Fruit fly (Drosophila melanogaster) whole organism, embryonic: Measurements from ENCODE around the gene CG18557.

ENCODE experiments used
- Ada2b ChIP-seq: fragments of 200-800 bp; sonication (Bioruptor generic); IDR thresholded peaks from 2 replicates; pipeline ENCODE4 v1.3.6; 2022; ENCODE audit warnings: missing biosample characterization, missing genetic modification characterization
- Asciz ChIP-seq: fragments of 200-800 bp; sonication (Bioruptor generic); optimal IDR thresholded peaks from 2 replicates; lab custom pipeline; 2017; ENCODE audit warnings: missing biosample characterization, mild to moderate bottlenecking, missing genetic modification characterization, missing genetic modification reagents
- Bdp1 ChIP-seq: fragments of 200-800 bp; sonication (Bioruptor generic); optimal IDR thresholded peaks from 3 replicates; lab custom pipeline; 2016; ENCODE audit warnings: missing biosample characterization, missing genetic modification characterization
- CG10267 ChIP-seq: fragments of 200-800 bp; sonication (Bioruptor generic); optimal IDR thresholded peaks from 2 replicates; lab custom pipeline; 2018; ENCODE audit warnings: missing biosample characterization, mild to moderate bottlenecking, missing genetic modification characterization, moderate library complexity
- CG10431 ChIP-seq: fragments of 200-800 bp; sonication (Bioruptor generic); optimal IDR thresholded peaks from 3 replicates; lab custom pipeline; 2018; ENCODE audit warnings: missing biosample characterization, mild to moderate bottlenecking, missing genetic modification characterization
- CG11456 ChIP-seq: fragments of 200-800 bp; sonication (Bioruptor generic); IDR thresholded peaks from 3 replicates; pipeline ENCODE4 v1.3.6; 2022; ENCODE audit warnings: missing biosample characterization, missing genetic modification characterization
- CG11504 ChIP-seq: fragments of 200-800 bp; sonication (Bioruptor generic); optimal IDR thresholded peaks from 3 replicates; lab custom pipeline; 2019; ENCODE audit warnings: missing biosample characterization, mild to moderate bottlenecking, missing genetic modification characterization, moderate library complexity
- CG12769 ChIP-seq: fragments of 200-800 bp; sonication (Bioruptor generic); optimal IDR thresholded peaks from 2 replicates; lab custom pipeline; 2019; ENCODE audit warnings: missing biosample characterization, mild to moderate bottlenecking, missing genetic modification characterization, moderate library complexity
- CG14710 ChIP-seq: fragments of 200-800 bp; sonication (Bioruptor generic); optimal IDR thresholded peaks from 3 replicates; lab custom pipeline; 2019; ENCODE audit warnings: missing biosample characterization, mild to moderate bottlenecking, missing genetic modification characterization, moderate library complexity
- CG16779 ChIP-seq: fragments of 200-800 bp; sonication (Bioruptor generic); IDR thresholded peaks from 2 replicates; pipeline ENCODE4 v1.3.6; 2022; ENCODE audit warnings: missing biosample characterization, missing genetic modification characterization
- CG17361 ChIP-seq: fragments of 200-800 bp; sonication (Bioruptor generic); IDR thresholded peaks from 3 replicates; pipeline ENCODE4 v1.3.6; 2022; ENCODE audit warnings: missing biosample characterization, missing genetic modification characterization
- CG1792 ChIP-seq: fragments of 200-800 bp; sonication (Bioruptor generic); optimal IDR thresholded peaks from 2 replicates; lab custom pipeline; 2016; ENCODE audit warnings: missing biosample characterization, missing genetic modification characterization
- CG18011 ChIP-seq: fragments of 200-800 bp; sonication (Bioruptor generic); optimal IDR thresholded peaks from 2 replicates; lab custom pipeline; 2017; ENCODE audit warnings: missing biosample characterization, missing genetic modification characterization, mild to moderate bottlenecking, moderate library complexity, missing genotype
- CG34224 ChIP-seq: fragments of 200-800 bp; sonication (Bioruptor generic); IDR thresholded peaks from 3 replicates; pipeline ENCODE4 v1.3.6; 2022; ENCODE audit warnings: missing biosample characterization, missing genetic modification characterization; ENCODE audit not compliant: partially characterized antibody
- CG3838 ChIP-seq: fragments of 200-800 bp; sonication (Bioruptor generic); optimal IDR thresholded peaks from 3 replicates; lab custom pipeline; 2016; ENCODE audit warnings: missing biosample characterization, missing genetic modification characterization
- CG4360 ChIP-seq: fragments of 200-800 bp; sonication (Bioruptor generic); IDR thresholded peaks from 2 replicates; pipeline ENCODE4 v1.3.6; 2022; ENCODE audit warnings: missing biosample characterization, missing genetic modification characterization
- CG4404 ChIP-seq: fragments of 200-800 bp; sonication (Bioruptor generic); IDR thresholded peaks from 2 replicates; pipeline ENCODE4 v1.3.6; 2022; ENCODE audit warnings: missing biosample characterization, missing genetic modification characterization
- CG7357 ChIP-seq: fragments of 200-800 bp; sonication (Bioruptor generic); IDR thresholded peaks from 3 replicates; pipeline ENCODE4 v1.3.6; 2022; ENCODE audit warnings: missing biosample characterization, missing genetic modification characterization
- CG7963 ChIP-seq: fragments of 200-800 bp; sonication (Bioruptor generic); IDR thresholded peaks from 3 replicates; pipeline ENCODE4 v1.3.6; 2022; ENCODE audit warnings: missing biosample characterization, missing genetic modification characterization; ENCODE audit not compliant: partially characterized antibody
- CG8290 ChIP-seq, 3 experiments: fragments of 200-800 bp; sonication (Bioruptor generic); optimal IDR thresholded peaks; 2 replicates each; lab custom pipeline; 2016 to 2019; ENCODE audit warnings: missing biosample characterization in 3 of 3, missing genetic modification characterization in 3 of 3, mild to moderate bottlenecking in 2 of 3, moderate library complexity in 1 of 3
- CG9932 ChIP-seq: fragments of 200-800 bp; sonication (Bioruptor generic); IDR thresholded peaks from 2 replicates; pipeline ENCODE4 v1.3.6; 2022; ENCODE audit warnings: missing biosample characterization, missing genetic modification characterization
- CHES-1-like ChIP-seq: fragments of 200-800 bp; sonication (Bioruptor generic); optimal IDR thresholded peaks from 2 replicates; lab custom pipeline; 2016; ENCODE audit warnings: missing biosample characterization, missing genetic modification characterization
- ERR ChIP-seq: fragments of 200-800 bp; sonication (Bioruptor generic); optimal IDR thresholded peaks from 2 replicates; lab custom pipeline; 2016; ENCODE audit warnings: missing biosample characterization, missing genetic modification characterization
- HHEX ChIP-seq: fragments of 200-800 bp; sonication (Bioruptor generic); optimal IDR thresholded peaks from 3 replicates; lab custom pipeline; 2017; ENCODE audit warnings: missing biosample characterization, mild to moderate bottlenecking, missing genetic modification characterization, missing genetic modification reagents
- HLHmδ ChIP-seq: fragments of 200-800 bp; sonication (Bioruptor generic); optimal IDR thresholded peaks from 2 replicates; lab custom pipeline; 2018; ENCODE audit warnings: missing biosample characterization, mild to moderate bottlenecking, missing genetic modification characterization, moderate library complexity
- Jarid2 ChIP-seq: fragments of 200-800 bp; sonication (Bioruptor generic); optimal IDR thresholded peaks from 3 replicates; lab custom pipeline; 2017; ENCODE audit warnings: mild to moderate bottlenecking, missing biosample characterization, missing genetic modification reagents, missing genetic modification characterization
- Lhr ChIP-seq: fragments of 200-800 bp; sonication (Bioruptor generic); optimal IDR thresholded peaks from 3 replicates; lab custom pipeline; 2017; ENCODE audit warnings: mild to moderate bottlenecking, missing biosample characterization, missing genetic modification reagents, missing genetic modification characterization
- Opbp ChIP-seq: fragments of 200-800 bp; sonication (Bioruptor generic); IDR thresholded peaks from 3 replicates; pipeline ENCODE4 v1.3.6; 2022; ENCODE audit warnings: missing biosample characterization, missing genetic modification characterization; ENCODE audit not compliant: partially characterized antibody
- Scr ChIP-seq: fragments of 200-800 bp; sonication (Bioruptor generic); IDR thresholded peaks from 2 replicates; pipeline ENCODE4 v1.3.6; 2022; ENCODE audit warnings: missing biosample characterization, missing genetic modification characterization; ENCODE audit not compliant: partially characterized antibody
- Sin3A ChIP-seq: fragments of >200 bp; optimal IDR thresholded peaks from 2 replicates; lab custom pipeline; 2018
- Sox102F ChIP-seq: fragments of 200-800 bp; sonication (Bioruptor generic); optimal IDR thresholded peaks from 2 replicates; lab custom pipeline; 2018; ENCODE audit warnings: missing biosample characterization, mild to moderate bottlenecking, missing genetic modification characterization, moderate library complexity
- Trl ChIP-seq, 3 experiments: fragments of >200 bp in 2 of 3; fragments of 200-800 bp in 1 of 3; sonication (Bioruptor generic) in 1 of 3; optimal IDR thresholded peaks; 2 replicates in 1 of 3; 3 replicates in 2 of 3; lab custom pipeline; 2016 to 2017; ENCODE audit warnings: missing biosample characterization in 1 of 3, missing genetic modification characterization in 1 of 3
- aop ChIP-seq: fragments of 200-800 bp; sonication (Bioruptor generic); IDR thresholded peaks from 2 replicates; pipeline ENCODE4 v1.3.6; 2022; ENCODE audit warnings: missing biosample characterization, missing genetic modification characterization
- bbx ChIP-seq: fragments of 200-800 bp; sonication (Bioruptor generic); IDR thresholded peaks from 2 replicates; pipeline ENCODE4 v1.3.6; 2022; ENCODE audit warnings: missing biosample characterization, missing genetic modification characterization; ENCODE audit not compliant: partially characterized antibody
- btn ChIP-seq: fragments of 200-800 bp; sonication (Bioruptor generic); optimal IDR thresholded peaks from 2 replicates; lab custom pipeline; 2016; ENCODE audit warnings: missing biosample characterization, missing genetic modification characterization
- cg ChIP-seq: fragments of 200-800 bp; sonication (Bioruptor generic); optimal IDR thresholded peaks from 3 replicates; lab custom pipeline; 2019; ENCODE audit warnings: missing biosample characterization, mild to moderate bottlenecking, missing genetic modification characterization, moderate library complexity
- chinmo ChIP-seq: fragments of 200-800 bp; sonication (Bioruptor generic); IDR thresholded peaks from 4 replicates; pipeline ENCODE4 v1.3.6; 2022; ENCODE audit warnings: missing biosample characterization, missing genetic modification characterization; ENCODE audit not compliant: partially characterized antibody
- crol ChIP-seq: fragments of 200-800 bp; sonication (Bioruptor generic); IDR thresholded peaks from 2 replicates; pipeline ENCODE4 v1.3.6; 2022; ENCODE audit warnings: missing biosample characterization, missing genetic modification characterization
- cwo ChIP-seq: fragments of 200-800 bp; sonication (Bioruptor generic); optimal IDR thresholded peaks from 3 replicates; lab custom pipeline; 2017; ENCODE audit warnings: missing biosample characterization, missing genetic modification characterization, mild to moderate bottlenecking, moderate library complexity, missing genetic modification reagents
- ems ChIP-seq: fragments of 200-800 bp; sonication (Bioruptor generic); optimal IDR thresholded peaks from 3 replicates; lab custom pipeline; 2016; ENCODE audit warnings: missing biosample characterization, missing genetic modification characterization
- fru ChIP-seq: fragments of >200 bp; optimal IDR thresholded peaks from 2 replicates; lab custom pipeline; 2017
- inv ChIP-seq: fragments of 200-800 bp; sonication (Bioruptor generic); IDR thresholded peaks from 2 replicates; pipeline ENCODE4 v1.3.6; 2022; ENCODE audit warnings: missing biosample characterization, missing genetic modification characterization; ENCODE audit not compliant: partially characterized antibody
- maf-S ChIP-seq: fragments of 200-800 bp; sonication (Bioruptor generic); optimal IDR thresholded peaks from 2 replicates; lab custom pipeline; 2016; ENCODE audit warnings: missing biosample characterization, missing genetic modification characterization
- psq ChIP-seq: fragments of 200-800 bp; sonication (Bioruptor generic); optimal IDR thresholded peaks from 2 replicates; lab custom pipeline; 2017; ENCODE audit warnings: missing biosample characterization, missing genetic modification characterization
- row ChIP-seq: fragments of 200-800 bp; sonication (Bioruptor generic); IDR thresholded peaks from 3 replicates; pipeline ENCODE4 v1.3.6; 2022; ENCODE audit warnings: missing biosample characterization, missing genetic modification characterization
- unpg ChIP-seq: fragments of 200-800 bp; sonication (Bioruptor generic); optimal IDR thresholded peaks from 3 replicates; lab custom pipeline; 2018; ENCODE audit warnings: missing biosample characterization, mild to moderate bottlenecking, missing genetic modification characterization, moderate library complexity
- zen2 ChIP-seq: fragments of 200-800 bp; sonication (Bioruptor generic); IDR thresholded peaks from 3 replicates; pipeline ENCODE4 v1.3.6; 2022; ENCODE audit warnings: missing biosample characterization, missing genetic modification characterization; ENCODE audit not compliant: partially characterized antibody
- zf30C ChIP-seq: fragments of 200-800 bp; sonication (Bioruptor generic); optimal IDR thresholded peaks from 3 replicates; lab custom pipeline; 2018; ENCODE audit warnings: missing biosample characterization, mild to moderate bottlenecking, missing genetic modification characterization

Gene CG18557

DNA sequence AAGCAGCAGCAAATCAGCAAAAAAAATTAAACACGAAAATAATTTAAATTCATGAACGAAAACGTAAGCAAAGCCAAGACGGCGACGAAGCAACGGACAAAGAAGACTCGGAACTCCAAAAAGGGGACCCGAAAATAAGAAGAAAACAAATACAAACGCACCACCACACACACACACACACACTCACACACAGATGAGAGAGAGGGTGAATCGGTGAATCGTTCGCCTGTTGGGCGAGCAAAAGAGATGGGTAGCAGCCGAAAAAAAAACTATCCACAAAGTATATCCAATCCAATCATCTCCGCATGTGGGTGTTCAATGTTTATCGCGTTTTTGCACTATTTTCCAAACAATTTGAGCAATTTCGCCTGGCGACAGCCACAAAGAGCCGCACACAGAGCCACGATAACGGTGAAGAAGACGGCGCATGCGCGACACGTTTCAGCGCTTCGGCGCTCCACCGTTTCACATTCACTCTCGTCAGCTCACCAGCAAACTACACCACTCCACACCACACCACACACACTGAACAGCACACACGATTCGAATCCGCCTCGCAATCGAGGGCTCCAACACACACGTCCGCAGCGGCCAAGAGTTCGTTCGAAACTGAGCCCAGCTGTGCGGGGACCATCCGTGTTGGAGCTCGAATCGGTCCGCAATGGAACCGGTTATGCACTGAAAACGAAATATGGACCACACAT, 15.7 kb downstream of the CG18557 start, which contains the start of gene Duox:
TSS of gene Duox (minus strand) at position 612 of the 704 bp plus-strand sequence.
- TF ChIP-seq unpg (GFP tag; lab: Kevin White, UChicago) (no peak), HHEX (no peak), CG9932 (GFP tag; lab: Robert Waterston, UW) (no peak), CG34224 (0 out of 3 replicates have a peak, but pooled peaks have one; percentile 15), Bdp1 (GFP tag; lab: Kevin White, UChicago) (no peak), fru (lab: Kevin White, UChicago) (no peak), CG7963 (no peak), zen2 (GFP tag; lab: Robert Waterston, UW) (peak; percentile 35; the same call in 2 of the 3 replicates), cg (GFP tag; lab: Kevin White, UChicago) (peak; percentile 87), Trl (optimal IDR thresholded peaks at IDR 0.05; lab: Kevin White, UChicago) (peak; percentile 10 to 42), Trl (GFP tag; optimal IDR thresholded peaks at IDR 0.05; lab: Kevin White, UChicago) (no peak), CG18011 (GFP tag; lab: Kevin White, UChicago) (no peak), Jarid2 (GFP tag; lab: Kevin White, UChicago) (peak; percentile 87), Sin3A (lab: Kevin White, UChicago) (no peak), CG3838 (no peak), CG1792 (GFP tag; lab: Kevin White, UChicago) (no peak), Scr (GFP tag; lab: Robert Waterston, UW) (no peak; the same call in 1 of the 2 replicates), CHES-1-like (GFP tag; lab: Kevin White, UChicago) (no peak), Opbp (peak; percentile 48; the same call in 1 of the 3 replicates), CG4404 (GFP tag; lab: Robert Waterston, UW) (no peak), bbx (GFP tag; lab: Robert Waterston, UW) (0 out of 2 replicates have a peak, but pooled peaks have one; percentile 10), CG14710 (no peak), CG11456 (GFP tag; lab: Robert Waterston, UW) (0 out of 3 replicates have a peak, but pooled peaks have one; percentile 3), chinmo (peak; percentile 84; the same call in 1 of the 4 replicates), ems (GFP tag; lab: Kevin White, UChicago) (no peak), inv (GFP tag; lab: Robert Waterston, UW) (no peak), btn (GFP tag; lab: Kevin White, UChicago) (no peak), maf-S (GFP tag; lab: Kevin White, UChicago) (no peak), CG4360 (peak; percentile 27; the same call in 1 of the 2 replicates), CG12769 (tag; lab: Kevin White, UChicago) (peak; percentile 76), Ada2b (GFP tag; lab: Robert Waterston, UW) (no peak), CG7357 (GFP tag; lab: Robert Waterston, UW) (no peak), crol (GFP tag; lab: Robert Waterston, UW) (peak; percentile 46; the same call in 1 of the 2 replicates), psq (GFP tag; lab: Kevin White, UChicago) (peak; percentile 70), Asciz (GFP tag; lab: Kevin White, UChicago) (no peak), CG10267 (tag; lab: Kevin White, UChicago) (no peak), aop (0 out of 2 replicates have a peak, but pooled peaks have one; percentile 11), Lhr (GFP tag; lab: Kevin White, UChicago) (no peak), CG16779 (GFP tag; lab: Robert Waterston, UW) (no peak), CG17361 (GFP tag; lab: Robert Waterston, UW) (no peak), CG10431 (GFP tag; lab: Kevin White, UChicago) (no peak), cwo (no peak), HLHmδ (GFP tag; lab: Kevin White, UChicago) (peak; percentile 84), CG11504 (tag; lab: Kevin White, UChicago) (no peak), row (GFP tag; lab: Robert Waterston, UW) (no peak), CG8290 (GFP tag; optimal IDR thresholded peaks at IDR 0.05; lab: Kevin White, UChicago) (no peak), CG8290 (tag; optimal IDR thresholded peaks at IDR 0.05; lab: Kevin White, UChicago) (peak in 1 of 2 experiments; percentile 54), Sox102F (GFP tag; lab: Kevin White, UChicago) (no peak), ERR (GFP tag; lab: Kevin White, UChicago) (no peak), zf30C (GFP tag; lab: Kevin White, UChicago) (no peak)
